Worm (Caenorhabditis elegans): ENCODE results near the gene tbcc-1.

tbcc-1 gene

ce11 chrIII:2787979-2788491, at the start of gene tbcc-1:
Gene tbcc-1, plus strand, starts transcription at chrIII:2788441.
- TF ChIP-seq ham-2 (GFP tag; optimal IDR thresholded peaks at IDR 0.05): no peak
- TF ChIP-seq ceh-39 (tag; optimal IDR thresholded peaks at IDR 0.05): no peak
- no peak for TF ChIP-seq nhr-28 (tag; optimal IDR thresholded peaks at IDR 0.05)
- TF ChIP-seq mls-2 (tag; optimal IDR thresholded peaks at IDR 0.05): no peak
- no peak for TF ChIP-seq elt-3 (tag; optimal IDR thresholded peaks at IDR 0.05)
- no peak for TF ChIP-seq snpc-4 (tag; optimal IDR thresholded peaks at IDR 0.05)
- no peak for TF ChIP-seq pha-4 (tag; optimal IDR thresholded peaks at IDR 0.05)
- no peak for TF ChIP-seq ceh-43 (GFP tag; optimal IDR thresholded peaks at IDR 0.05)
- TF ChIP-seq cnd-1 (tag; optimal IDR thresholded peaks at IDR 0.05): no peak
- TF ChIP-seq zip-8 (tag; optimal IDR thresholded peaks at IDR 0.05): no peak
- TF ChIP-seq hlh-1 (tag; optimal IDR thresholded peaks at IDR 0.05): no peak
- no peak for TF ChIP-seq ceh-83 (GFP tag; optimal IDR thresholded peaks at IDR 0.05)
- TF ChIP-seq ztf-11 (tag; optimal IDR thresholded peaks at IDR 0.05): no peak
- TF ChIP-seq nhr-2 (tag; optimal IDR thresholded peaks at IDR 0.05): no peak
- no peak for TF ChIP-seq lsy-2 (tag; optimal IDR thresholded peaks at IDR 0.05)
- no peak for TF ChIP-seq blmp-1 (tag; optimal IDR thresholded peaks at IDR 0.05)
- TF ChIP-seq lin-32 (GFP tag; optimal IDR thresholded peaks at IDR 0.05): no peak
- no peak for TF ChIP-seq sptf-1 (tag; optimal IDR thresholded peaks at IDR 0.05)
- TF ChIP-seq mep-1 (tag; optimal IDR thresholded peaks at IDR 0.05): no peak
- TF ChIP-seq sem-2 (GFP tag; optimal IDR thresholded peaks at IDR 0.05): no peak

ce11 chrIII:2739469-2739868, 48.8 kb upstream of the tbcc-1 start, which contains the start of gene cest-25:
Gene cest-25, minus strand, starts transcription at chrIII:2739531.
- TF ChIP-seq nhr-237 (tag; optimal IDR thresholded peaks at IDR 0.05) (no peak), sem-2 (GFP tag; optimal IDR thresholded peaks at IDR 0.05) (no peak), sptf-1 (tag; optimal IDR thresholded peaks at IDR 0.05) (no peak), ceh-39 (tag; optimal IDR thresholded peaks at IDR 0.05) (no peak), mep-1 (tag; optimal IDR thresholded peaks at IDR 0.05) (no peak), lsy-2 (tag; optimal IDR thresholded peaks at IDR 0.05) (no peak), ceh-43 (GFP tag; optimal IDR thresholded peaks at IDR 0.05) (no peak), nhr-2 (tag; optimal IDR thresholded peaks at IDR 0.05) (no peak), mls-2 (tag; optimal IDR thresholded peaks at IDR 0.05) (no peak), snpc-4 (tag; optimal IDR thresholded peaks at IDR 0.05) (no peak)

DNA sequence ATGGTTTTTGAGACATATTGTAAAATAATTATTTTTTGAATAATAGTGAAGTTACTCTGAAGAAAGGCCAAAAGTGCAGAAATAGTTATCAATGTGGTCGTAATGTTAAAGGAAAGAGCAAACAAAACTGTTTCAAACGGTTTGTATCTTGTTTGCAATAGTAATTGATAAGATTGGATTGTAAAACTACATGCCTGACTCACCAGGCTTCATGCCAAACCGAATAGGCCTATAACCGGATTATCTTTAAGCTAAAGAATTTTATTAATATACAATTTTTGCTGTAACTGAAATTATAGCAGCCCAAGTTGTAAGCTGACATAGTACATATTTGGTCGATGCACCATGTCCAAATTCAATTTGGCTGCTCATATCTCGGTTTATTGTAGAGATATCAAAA, 41.7 kb upstream of the tbcc-1 start, which contains the start of gene Y71H2AM.14:
TSS of gene Y71H2AM.14 (minus strand) at position 101 of the 400 bp plus-strand sequence.
- TF ChIP-seq sptf-1 (tag; optimal IDR thresholded peaks at IDR 0.05) (no peak), blmp-1 (tag; optimal IDR thresholded peaks at IDR 0.05) (no peak), hlh-1 (tag; optimal IDR thresholded peaks at IDR 0.05) (no peak), tbx-8 (GFP tag; optimal IDR thresholded peaks at IDR 0.05) (no peak), ham-2 (GFP tag; optimal IDR thresholded peaks at IDR 0.05) (no peak), nhr-12 (tag; optimal IDR thresholded peaks at IDR 0.05) (no peak)

DNA sequence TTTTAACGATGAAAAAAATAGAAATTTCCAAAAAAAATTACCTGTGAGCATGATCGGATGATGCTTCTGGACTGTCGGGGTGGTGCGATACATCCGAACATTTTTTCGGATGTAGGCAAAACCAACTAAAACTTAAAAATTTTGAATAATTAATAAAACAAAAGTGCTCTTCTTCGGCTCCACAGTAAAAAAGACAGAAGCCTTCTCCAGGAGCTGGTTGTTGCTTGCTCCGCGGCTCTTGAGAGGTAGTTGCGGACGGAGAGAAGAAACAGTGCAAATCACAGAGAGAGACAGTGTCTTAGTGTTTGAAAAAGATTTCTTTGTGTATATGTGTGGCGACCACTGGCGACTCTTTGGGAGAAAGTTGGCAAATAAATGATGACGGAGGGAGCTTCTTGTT, 32.0 kb upstream of the tbcc-1 start, which contains the start of gene gldi-9:
TSS of gene gldi-9 (minus strand) at position 101 of the 400 bp plus-strand sequence.
- no peak for TF ChIP-seq elt-3 (tag; optimal IDR thresholded peaks at IDR 0.05)
- TF ChIP-seq blmp-1 (tag; optimal IDR thresholded peaks at IDR 0.05): no peak
- TF ChIP-seq nhr-12 (tag; optimal IDR thresholded peaks at IDR 0.05): no peak
- no peak for TF ChIP-seq ham-2 (GFP tag; optimal IDR thresholded peaks at IDR 0.05)
- TF ChIP-seq sptf-1 (tag; optimal IDR thresholded peaks at IDR 0.05): no peak
- TF ChIP-seq sem-2 (GFP tag; optimal IDR thresholded peaks at IDR 0.05): no peak
- no peak for TF ChIP-seq lin-13 (tag; optimal IDR thresholded peaks at IDR 0.05)
- no peak for TF ChIP-seq elt-1 (tag; optimal IDR thresholded peaks at IDR 0.05; ENCODE audit: borderline replicate concordance, insufficient read depth)
- no peak for TF ChIP-seq unc-120 (tag; optimal IDR thresholded peaks at IDR 0.05; ENCODE audit: poor library complexity, severe bottlenecking)
- no peak for TF ChIP-seq mls-2 (tag; optimal IDR thresholded peaks at IDR 0.05)
- TF ChIP-seq cnd-1 (tag; optimal IDR thresholded peaks at IDR 0.05): no peak
- TF ChIP-seq snpc-4 (tag; optimal IDR thresholded peaks at IDR 0.05): no peak
- no peak for TF ChIP-seq ceh-39 (tag; optimal IDR thresholded peaks at IDR 0.05)
- TF ChIP-seq flh-1 (GFP tag; optimal IDR thresholded peaks at IDR 0.05): no peak
- TF ChIP-seq unc-62 (GFP tag; optimal IDR thresholded peaks at IDR 0.05): no peak
- TF ChIP-seq nhr-2 (tag; optimal IDR thresholded peaks at IDR 0.05): no peak
- TF ChIP-seq pha-4 (tag; optimal IDR thresholded peaks at IDR 0.05): no peak
- no peak for TF ChIP-seq bed-3 (GFP tag; optimal IDR thresholded peaks at IDR 0.05)
- no peak for TF ChIP-seq tbx-8 (GFP tag; optimal IDR thresholded peaks at IDR 0.05)
- no peak for TF ChIP-seq nhr-76 (tag; optimal IDR thresholded peaks at IDR 0.05)

- TF ChIP-seq ham-2 (GFP tag; optimal IDR thresholded peaks at IDR 0.05): peak; percentile 9
- TF ChIP-seq unc-39 (tag; optimal IDR thresholded peaks at IDR 0.05): no peak
Observed at ce11 chrIII:2757478-2757877, 30.8 kb upstream of the tbcc-1 start.
